Worm (Caenorhabditis elegans): Measurements from ENCODE around the gene ist-1.

- TF ChIP-seq snpc-4 (tag; optimal IDR thresholded peaks at IDR 0.05), result no peak
- no peak for TF ChIP-seq nhr-76 (tag; optimal IDR thresholded peaks at IDR 0.05)
- no peak for TF ChIP-seq unc-39 (tag; optimal IDR thresholded peaks at IDR 0.05)
- no peak for TF ChIP-seq lsy-2 (tag; optimal IDR thresholded peaks at IDR 0.05)
- TF ChIP-seq tbx-8 (GFP tag; optimal IDR thresholded peaks at IDR 0.05), result no peak
- no peak for TF ChIP-seq pha-4 (tag; optimal IDR thresholded peaks at IDR 0.05)
- TF ChIP-seq sptf-1 (tag; optimal IDR thresholded peaks at IDR 0.05), result no peak
Observed at ce11 chrX:7124044-7124443, 2.4 kb upstream of the ist-1 start.
